Fruit fly (Drosophila melanogaster) whole organism, pupa: ENCODE data around the gene Tcs3.

ENCODE experiments used
- CG14655 ChIP-seq: fragments of 200-800 bp; sonication (Bioruptor generic); optimal IDR thresholded peaks from 3 replicates; lab custom pipeline; 2017; ENCODE audit warnings: mild to moderate bottlenecking, missing biosample characterization, missing genetic modification reagents, missing genetic modification characterization
- CG15710 ChIP-seq: fragments of 200-800 bp; sonication (Bioruptor generic); optimal IDR thresholded peaks from 2 replicates; lab custom pipeline; 2018; ENCODE audit warnings: missing biosample characterization, mild to moderate bottlenecking, missing genetic modification characterization, moderate library complexity
- CG17806 ChIP-seq: fragments of 200-800 bp; sonication (Bioruptor generic); optimal IDR thresholded peaks from 2 replicates; lab custom pipeline; 2018; ENCODE audit warnings: missing biosample characterization, mild to moderate bottlenecking, missing genetic modification characterization, moderate library complexity
- CG8159 ChIP-seq: fragments of 200-800 bp; sonication (Bioruptor generic); optimal IDR thresholded peaks from 3 replicates; lab custom pipeline; 2018; ENCODE audit warnings: missing biosample characterization, mild to moderate bottlenecking, missing genetic modification characterization, moderate library complexity
- CG8301 ChIP-seq: fragments of 200-800 bp; sonication (Bioruptor generic); optimal IDR thresholded peaks from 2 replicates; lab custom pipeline; 2018; ENCODE audit warnings: missing biosample characterization, mild to moderate bottlenecking, missing genetic modification characterization
- CG9948 ChIP-seq: fragments of 200-800 bp; sonication (Bioruptor generic); optimal IDR thresholded peaks from 2 replicates; lab custom pipeline; 2018; ENCODE audit warnings: missing biosample characterization, mild to moderate bottlenecking, missing genetic modification characterization, moderate library complexity
- Pif1A ChIP-seq: fragments of 200-800 bp; sonication (Bioruptor generic); optimal IDR thresholded peaks from 3 replicates; lab custom pipeline; 2016; ENCODE audit warnings: missing biosample characterization, missing genetic modification characterization
- Snoo ChIP-seq: fragments of 200-800 bp; sonication (Bioruptor generic); optimal IDR thresholded peaks from 3 replicates; lab custom pipeline; 2017; ENCODE audit warnings: missing biosample characterization, mild to moderate bottlenecking, missing genetic modification characterization, inconsistent platforms
- fd96Ca ChIP-seq: fragments of 200-800 bp; sonication (Bioruptor generic); IDR thresholded peaks from 3 replicates; pipeline ENCODE4 v1.3.6; 2022; ENCODE audit warnings: missing biosample characterization, missing genetic modification characterization
- gl ChIP-seq: fragments of 200-800 bp; sonication (Bioruptor generic); optimal IDR thresholded peaks from 2 replicates; lab custom pipeline; 2018; ENCODE audit warnings: missing biosample characterization, mild to moderate bottlenecking, missing genetic modification characterization

DNA sequence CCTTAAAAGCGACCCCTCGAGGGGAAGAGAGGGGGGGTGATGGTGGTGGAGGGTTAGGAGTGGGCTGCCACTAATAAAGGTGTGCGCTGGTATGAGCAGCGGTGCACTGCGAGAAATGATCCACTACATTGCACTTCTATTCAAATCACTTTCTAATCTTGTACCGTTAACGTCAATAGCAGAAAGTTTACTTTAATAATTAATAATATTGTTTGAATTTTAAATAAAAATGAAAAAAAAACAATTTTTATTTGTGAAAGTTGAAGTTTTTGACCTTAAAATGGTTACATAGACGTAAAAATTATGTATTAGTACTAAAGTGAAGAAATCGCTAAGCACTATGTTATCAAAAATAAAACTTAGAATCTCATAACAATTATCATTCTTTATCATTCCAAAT is 41.1 kb downstream of the Tcs3 start:
- TF ChIP-seq Pif1A (GFP tag; lab: Kevin White, UChicago) (no peak), CG8301 (tag; lab: Kevin White, UChicago) (no peak), CG8159 (tag; lab: Kevin White, UChicago) (peak; percentile 9), CG17806 (tag; lab: Kevin White, UChicago) (peak; percentile 6), Snoo (tag; lab: Kevin White, UChicago) (no peak), fd96Ca (GFP tag; lab: Robert Waterston, UW) (no peak; the same call in 2 of the 3 replicates), CG15710 (tag; lab: Kevin White, UChicago) (peak; percentile 9), CG14655 (peak; percentile 55), CG9948 (tag; lab: Kevin White, UChicago) (peak; percentile 34), gl (no peak)
